Worm (Caenorhabditis elegans) whole organism, late embryonic: ENCODE data around the gene C36E6.8.

Experiments used
- C38D4.7 ChIP-seq: fragments of 200-800 bp; sonication (Bioruptor generic); optimal IDR thresholded peaks from 2 replicates; lab custom pipeline; 2018; ENCODE audit warnings: mild to moderate bottlenecking, missing genetic modification characterization, moderate library complexity, missing compliant biosample characterization
- K09A11.1 ChIP-seq: sonication (generic microtip); optimal IDR thresholded peaks from 2 replicates; lab custom pipeline; 2017; ENCODE audit warnings: antibody characterized with exemption, mild to moderate bottlenecking, missing genetic modification characterization, missing compliant biosample characterization; ENCODE audit not compliant: insufficient read depth
- Y22D7AL.16 ChIP-seq: sonication (generic microtip); optimal IDR thresholded peaks from 2 replicates; lab custom pipeline; 2016; ENCODE audit warnings: missing genetic modification characterization, missing compliant biosample characterization
- ahr-1 ChIP-seq: sonication (generic microtip); optimal IDR thresholded peaks from 2 replicates; lab custom pipeline; 2016; ENCODE audit warnings: missing genetic modification characterization, missing compliant biosample characterization
- ama-1 ChIP-seq: fragments of 150-350 bp; optimal IDR thresholded peaks from 2 replicates; lab custom pipeline; 2014
- ceh-14 ChIP-seq: sonication (generic microtip); optimal IDR thresholded peaks from 2 replicates; lab custom pipeline; 2016; ENCODE audit warnings: missing genotype, missing genetic modification characterization, missing compliant biosample characterization
- ceh-18 ChIP-seq: sonication (generic microtip); optimal IDR thresholded peaks from 2 replicates; lab custom pipeline; 2016; ENCODE audit warnings: missing genetic modification characterization, missing compliant biosample characterization
- ceh-22 ChIP-seq: sonication (generic microtip); optimal IDR thresholded peaks from 2 replicates; lab custom pipeline; 2017; ENCODE audit warnings: missing biosample characterization, missing genetic modification characterization
- ceh-30 ChIP-seq: fragments of 150-350 bp; optimal IDR thresholded peaks from 2 replicates; lab custom pipeline; 2014; ENCODE audit warnings: missing biosample characterization, missing genetic modification characterization
- ceh-31 ChIP-seq: sonication (generic microtip); optimal IDR thresholded peaks from 2 replicates; lab custom pipeline; 2016; ENCODE audit warnings: missing genetic modification characterization, missing compliant biosample characterization
- ceh-45 ChIP-seq: fragments of 200-800 bp; sonication (Bioruptor generic); IDR thresholded peaks from 2 replicates; pipeline ENCODE4 v1.3.6; 2022; ENCODE audit warnings: missing genetic modification reagents, missing genetic modification characterization, missing compliant biosample characterization
- ceh-48 ChIP-seq: sonication (generic microtip); optimal IDR thresholded peaks from 2 replicates; lab custom pipeline; 2016; ENCODE audit warnings: missing genetic modification characterization, inconsistent platforms, missing compliant biosample characterization
- ceh-6 ChIP-seq: fragments of 200-800 bp; sonication (Bioruptor generic); optimal IDR thresholded peaks from 2 replicates; lab custom pipeline; 2018; ENCODE audit warnings: mild to moderate bottlenecking, missing genetic modification characterization, missing compliant biosample characterization
- che-1 ChIP-seq: sonication (generic microtip); optimal IDR thresholded peaks from 2 replicates; lab custom pipeline; 2016; ENCODE audit warnings: mild to moderate bottlenecking, missing genetic modification characterization, missing compliant biosample characterization
- dmd-4 ChIP-seq: sonication (generic microtip); optimal IDR thresholded peaks from 2 replicates; lab custom pipeline; 2016; ENCODE audit warnings: borderline replicate concordance, missing genetic modification characterization, missing compliant biosample characterization
- dve-1 ChIP-seq: sonication (generic microtip); optimal IDR thresholded peaks from 2 replicates; lab custom pipeline; 2017; ENCODE audit warnings: antibody characterized with exemption, mild to moderate bottlenecking, missing genetic modification characterization, missing compliant biosample characterization
- elt-4 ChIP-seq: sonication (generic microtip); optimal IDR thresholded peaks from 2 replicates; lab custom pipeline; 2016; ENCODE audit warnings: missing genetic modification characterization, missing compliant biosample characterization
- eyg-1 ChIP-seq: sonication (generic microtip); optimal IDR thresholded peaks from 2 replicates; lab custom pipeline; 2016; ENCODE audit warnings: missing genotype, missing genetic modification characterization, missing compliant biosample characterization
- fax-1 ChIP-seq: sonication (generic microtip); optimal IDR thresholded peaks from 2 replicates; lab custom pipeline; 2016; ENCODE audit warnings: missing genotype, missing genetic modification characterization, missing compliant biosample characterization
- fkh-10 ChIP-seq: fragments of 150-350 bp; optimal IDR thresholded peaks from 2 replicates; lab custom pipeline; 2014; ENCODE audit warnings: missing biosample characterization, missing genetic modification reagents, missing genetic modification characterization
- fkh-6 ChIP-seq: sonication (generic microtip); optimal IDR thresholded peaks from 2 replicates; lab custom pipeline; 2016; ENCODE audit warnings: missing genetic modification characterization, missing compliant biosample characterization
- hlh-13 ChIP-seq: fragments of 200-800 bp; sonication (Bioruptor generic); optimal IDR thresholded peaks from 2 replicates; lab custom pipeline; 2018; ENCODE audit warnings: mild to moderate bottlenecking, missing genetic modification characterization, missing compliant biosample characterization
- hlh-15 ChIP-seq: sonication (generic microtip); optimal IDR thresholded peaks from 2 replicates; lab custom pipeline; 2016; ENCODE audit warnings: missing genetic modification characterization, missing compliant biosample characterization
- hlh-30 ChIP-seq: sonication (generic microtip); optimal IDR thresholded peaks from 2 replicates; lab custom pipeline; 2017; ENCODE audit warnings: antibody characterized with exemption, missing genetic modification characterization, missing compliant biosample characterization; ENCODE audit not compliant: insufficient read depth
- hlh-8 ChIP-seq: sonication (generic microtip); optimal IDR thresholded peaks from 2 replicates; lab custom pipeline; 2016; ENCODE audit warnings: missing genotype, missing genetic modification characterization, missing compliant biosample characterization
- lin-11 ChIP-seq: fragments of 200-800 bp; sonication (Bioruptor generic); optimal IDR thresholded peaks from 2 replicates; lab custom pipeline; 2018; ENCODE audit warnings: mild to moderate bottlenecking, missing genetic modification characterization, missing compliant biosample characterization
- mec-3 ChIP-seq: sonication (generic microtip); optimal IDR thresholded peaks from 2 replicates; lab custom pipeline; 2016; ENCODE audit warnings: borderline replicate concordance, missing genetic modification characterization, missing compliant biosample characterization
- nhr-11 ChIP-seq: fragments of 150-350 bp; optimal IDR thresholded peaks from 2 replicates; lab custom pipeline; 2014; ENCODE audit warnings: missing biosample characterization, missing genetic modification characterization
- nhr-232 ChIP-seq: sonication (generic microtip); optimal IDR thresholded peaks from 2 replicates; lab custom pipeline; 2016; ENCODE audit warnings: missing genetic modification characterization, missing compliant biosample characterization
- npax-4 ChIP-seq: sonication (generic microtip); optimal IDR thresholded peaks from 2 replicates; lab custom pipeline; 2016; ENCODE audit warnings: missing genetic modification characterization, missing compliant biosample characterization
- odd-2 ChIP-seq: sonication (generic microtip); optimal IDR thresholded peaks from 2 replicates; lab custom pipeline; 2017; ENCODE audit warnings: antibody characterized with exemption, mild to moderate bottlenecking, missing genetic modification characterization, missing compliant biosample characterization
- pat-9 ChIP-seq: fragments of 200-800 bp; sonication (Bioruptor generic); optimal IDR thresholded peaks from 2 replicates; lab custom pipeline; 2018; ENCODE audit warnings: mild to moderate bottlenecking, missing genetic modification characterization, moderate library complexity, missing compliant biosample characterization
- pax-1 ChIP-seq: fragments of 150-350 bp; optimal IDR thresholded peaks from 2 replicates; lab custom pipeline; 2014; ENCODE audit warnings: missing biosample characterization, missing genetic modification characterization
- pha-2 ChIP-seq: sonication (generic microtip); optimal IDR thresholded peaks from 2 replicates; lab custom pipeline; 2017; ENCODE audit warnings: mild to moderate bottlenecking, missing genetic modification characterization, missing compliant biosample characterization
- pha-4 ChIP-seq: fragments of 150-350 bp; optimal IDR thresholded peaks from 2 replicates; lab custom pipeline; 2018; ENCODE audit warnings: missing biosample characterization, missing genetic modification reagents, missing genetic modification characterization
- syd-9 ChIP-seq: sonication (generic microtip); optimal IDR thresholded peaks from 2 replicates; lab custom pipeline; 2016; ENCODE audit warnings: mild to moderate bottlenecking, missing genetic modification characterization, moderate library complexity, missing compliant biosample characterization
- tbx-7 ChIP-seq: sonication (generic microtip); optimal IDR thresholded peaks from 2 replicates; lab custom pipeline; 2016; ENCODE audit warnings: missing genotype, missing genetic modification characterization, missing compliant biosample characterization
- ttx-3 ChIP-seq: sonication (generic microtip); optimal IDR thresholded peaks from 2 replicates; lab custom pipeline; 2016; ENCODE audit warnings: missing genetic modification reagents, missing genetic modification characterization, missing compliant biosample characterization
- unc-3 ChIP-seq, 2 experiments: fragments of 200-800 bp in 1 of 2; sonication (Bioruptor generic) in 1 of 2; sonication (generic microtip) in 1 of 2; conservative IDR thresholded peaks in 1 of 2; optimal IDR thresholded peaks in 1 of 2; 2 replicates each; pipeline versions ENCODE4 v1.3.6 to Lab custom; 2016 to 2022; ENCODE audit warnings: missing compliant biosample characterization in 2 of 2, missing genetic modification characterization in 2 of 2, missing genetic modification reagents in 1 of 2
- unc-55 ChIP-seq: sonication (generic microtip); optimal IDR thresholded peaks from 2 replicates; lab custom pipeline; 2017; ENCODE audit warnings: missing biosample characterization, missing genetic modification reagents, missing genetic modification characterization

Gene C36E6.8

ce11 chrX:17422593-17422992 is 15.9 kb upstream of the C36E6.8 start:
- TF ChIP-seq hlh-15 (tag; lab: Kevin White, UChicago), result no peak
- no peak for TF ChIP-seq ahr-1 (tag; lab: Kevin White, UChicago)
- TF ChIP-seq fax-1, result no peak

- TF ChIP-seq pha-2 (tag; lab: Kevin White, UChicago), result no peak
- TF ChIP-seq ceh-18 (tag; lab: Kevin White, UChicago), result no peak
- TF ChIP-seq pha-4, result no peak
- no peak for TF ChIP-seq ttx-3 (tag; lab: Kevin White, UChicago)
- TF ChIP-seq hlh-30, result no peak
- TF ChIP-seq hlh-8, result no peak
- TF ChIP-seq ceh-45, result no peak
- TF ChIP-seq fax-1, result no peak
- TF ChIP-seq eyg-1 (tag; lab: Kevin White, UChicago), result no peak
- no peak for TF ChIP-seq ceh-22
Measured at ce11 chrX:17423894-17424594, 14.4 kb upstream of the C36E6.8 start.

- TF ChIP-seq ceh-48 (tag; lab: Kevin White, UChicago), result no peak
- no peak for TF ChIP-seq Y22D7AL.16 (tag; lab: Kevin White, UChicago)
- no peak for TF ChIP-seq unc-3 (GFP tag; conservative IDR thresholded peaks at IDR 0.05; lab: Robert Waterston, UW)
- TF ChIP-seq unc-3 (tag; optimal IDR thresholded peaks at IDR 0.05; lab: Kevin White, UChicago), result no peak
- no peak for TF ChIP-seq pax-1 (tag; lab: Kevin White, UChicago)
- TF ChIP-seq C38D4.7 (GFP tag; lab: Kevin White, UChicago), result no peak
- TF ChIP-seq, all 69 proteins: peak for 0
Measured at ce11 chrX:17424595-17424913, 13.9 kb upstream of the C36E6.8 start.

- TF ChIP-seq hlh-13 (GFP tag; lab: Kevin White, UChicago) (no peak), hlh-8 (no peak), syd-9 (tag; lab: Kevin White, UChicago) (no peak), mec-3 (no peak), eyg-1 (tag; lab: Kevin White, UChicago) (no peak), pax-1 (tag; lab: Kevin White, UChicago) (no peak), nhr-11 (tag; lab: Kevin White, UChicago) (no peak), ceh-6 (no peak), odd-2 (tag; lab: Kevin White, UChicago) (no peak), ceh-31 (tag; lab: Kevin White, UChicago) (no peak), C38D4.7 (GFP tag; lab: Kevin White, UChicago) (no peak), pha-2 (tag; lab: Kevin White, UChicago) (no peak), ceh-14 (tag; lab: Kevin White, UChicago) (no peak), ceh-45 (no peak), ahr-1 (tag; lab: Kevin White, UChicago) (no peak), unc-55 (GFP tag; lab: Kevin White, UChicago) (no peak), ceh-22 (no peak), elt-4 (tag; lab: Kevin White, UChicago) (no peak), pat-9 (tag; lab: Kevin White, UChicago) (no peak)
Measured at ce11 chrX:17426712-17427111, 11.8 kb upstream of the C36E6.8 start.

- TF ChIP-seq dve-1 (tag; lab: Kevin White, UChicago) (no peak), ama-1 (lab: Kevin White, UChicago) (no peak), K09A11.1 (tag; lab: Kevin White, UChicago) (no peak), ceh-30 (tag; lab: Kevin White, UChicago) (no peak), lin-11 (tag; lab: Kevin White, UChicago) (no peak), fkh-10 (no peak), che-1 (tag; lab: Kevin White, UChicago) (no peak), nhr-11 (tag; lab: Kevin White, UChicago) (no peak), tbx-7 (tag; lab: Kevin White, UChicago) (no peak), ceh-14 (tag; lab: Kevin White, UChicago) (no peak), unc-55 (GFP tag; lab: Kevin White, UChicago) (no peak), nhr-232 (tag; lab: Kevin White, UChicago) (no peak), Y22D7AL.16 (tag; lab: Kevin White, UChicago) (no peak), fkh-6 (tag; lab: Kevin White, UChicago) (no peak), dmd-4 (tag; lab: Kevin White, UChicago) (no peak), npax-4 (no peak)
Measured at ce11 chrX:17427778-17428177, 10.7 kb upstream of the C36E6.8 start.
